Worm (Caenorhabditis elegans) whole organism, L4/young adult: ENCODE results near the gene F58G6.7.

Experiments used
- dao-5 ChIP-seq: sonication (generic microtip); optimal IDR thresholded peaks from 2 replicates; lab custom pipeline; 2016; ENCODE audit warnings: missing genotype, missing genetic modification characterization, moderate library complexity, missing compliant biosample characterization
- him-1 ChIP-seq: sonication (generic microtip); optimal IDR thresholded peaks from 2 replicates; lab custom pipeline; 2016; ENCODE audit warnings: missing genotype, missing genetic modification reagents, missing genetic modification characterization, missing compliant biosample characterization

ce11 chrIV:9675572-9675971 is 21.5 kb downstream of the F58G6.7 start, which contains the start of gene nhr-34:
- TF ChIP-seq him-1 (no peak), dao-5 (tag; lab: Kevin White, UChicago) (no peak)
